Fruit fly (Drosophila melanogaster): Measurements from ENCODE around the gene ttk.
A peak's percentile ranks its signal among the peaks of the same experiment; 100 is the strongest.

ttk gene

dm6 chr3R:31745629-31746081 lies 32.0 kb downstream of the ttk start, which contains the start of gene awd:
Gene awd (minus strand): TSS chr3R:31746077.
- no peak for TF ChIP-seq CG34367 (tag; optimal IDR thresholded peaks at IDR 0.05)
- peak; percentile 5 for TF ChIP-seq CG15710 (tag; optimal IDR thresholded peaks at IDR 0.05)
- no peak for TF ChIP-seq CG9948 (tag; optimal IDR thresholded peaks at IDR 0.05)
- no peak for TF ChIP-seq CG13204 (GFP tag; optimal IDR thresholded peaks at IDR 0.05)
- no peak for TF ChIP-seq rn (GFP tag; IDR thresholded peaks at IDR 0.05)
- TF ChIP-seq EcR (GFP tag; optimal IDR thresholded peaks at IDR 0.05): peak; percentile 62
- TF ChIP-seq Ets98B (GFP tag; IDR thresholded peaks at IDR 0.05): no peak
- no peak for TF ChIP-seq gl (tag; optimal IDR thresholded peaks at IDR 0.05)
- TF ChIP-seq CG8301 (tag; optimal IDR thresholded peaks at IDR 0.05): peak; percentile 9
- TF ChIP-seq fd96Ca (GFP tag; IDR thresholded peaks at IDR 0.05): 0 out of 3 replicates have a peak, but pooled peaks have one; percentile 36
- no peak for TF ChIP-seq CG17806 (tag; optimal IDR thresholded peaks at IDR 0.05)
- no peak; the same call in 1 of the 2 replicates for TF ChIP-seq CG12605 (GFP tag; IDR thresholded peaks at IDR 0.05)
- TF ChIP-seq D1 (tag; optimal IDR thresholded peaks at IDR 0.05): no peak
- TF ChIP-seq CG14655 (GFP tag; optimal IDR thresholded peaks at IDR 0.05): no peak
- TF ChIP-seq Pif1B (GFP tag; optimal IDR thresholded peaks at IDR 0.05): peak; percentile 26
- TF ChIP-seq Snoo (tag; optimal IDR thresholded peaks at IDR 0.05): peak; percentile 33

dm6 chr3R:31747429-31748048 lies 33.9 kb downstream of the ttk start, which contains the start of the genes nero and CG1910:
Gene nero (minus strand): TSS chr3R:31747558.
Gene CG1910 (plus strand): TSS chr3R:31747643.
- TF ChIP-seq Pif1B (GFP tag; optimal IDR thresholded peaks at IDR 0.05): no peak
- TF ChIP-seq CG4496 (GFP tag; IDR thresholded peaks at IDR 0.05): no peak
- TF ChIP-seq Ets98B (GFP tag; IDR thresholded peaks at IDR 0.05): no peak
- no peak for TF ChIP-seq CG34367 (tag; optimal IDR thresholded peaks at IDR 0.05)
- TF ChIP-seq CG8301 (tag; optimal IDR thresholded peaks at IDR 0.05): no peak
- no peak for TF ChIP-seq D1 (tag; optimal IDR thresholded peaks at IDR 0.05)
- TF ChIP-seq EcR (GFP tag; optimal IDR thresholded peaks at IDR 0.05): no peak
- no peak for TF ChIP-seq CG9948 (tag; optimal IDR thresholded peaks at IDR 0.05)
- no peak for TF ChIP-seq CG32121 (GFP tag; IDR thresholded peaks at IDR 0.05)
- TF ChIP-seq Pif1A (GFP tag; optimal IDR thresholded peaks at IDR 0.05): no peak
- TF ChIP-seq CG8159 (tag; optimal IDR thresholded peaks at IDR 0.05): no peak
- TF ChIP-seq Snoo (tag; optimal IDR thresholded peaks at IDR 0.05): no peak
- no peak for TF ChIP-seq rn (GFP tag; IDR thresholded peaks at IDR 0.05)
- TF ChIP-seq gl (tag; optimal IDR thresholded peaks at IDR 0.05): no peak
- no peak for TF ChIP-seq CG17806 (tag; optimal IDR thresholded peaks at IDR 0.05)
- TF ChIP-seq CG15710 (tag; optimal IDR thresholded peaks at IDR 0.05): no peak
- TF ChIP-seq CG10348 (GFP tag; IDR thresholded peaks at IDR 0.05): no peak

dm6 chr3R:31748093-31748996 lies 34.7 kb downstream of the ttk start:
- TF ChIP-seq CG8159 (tag; optimal IDR thresholded peaks at IDR 0.05): no peak
- peak; percentile 55 for TF ChIP-seq Pif1B (GFP tag; optimal IDR thresholded peaks at IDR 0.05)
- peak; percentile 37 for TF ChIP-seq CG34367 (tag; optimal IDR thresholded peaks at IDR 0.05)
- no peak for TF ChIP-seq Snoo (tag; optimal IDR thresholded peaks at IDR 0.05)
- TF ChIP-seq CG8301 (tag; optimal IDR thresholded peaks at IDR 0.05): peak; percentile 48
- peak; percentile 38 for TF ChIP-seq Pif1A (GFP tag; optimal IDR thresholded peaks at IDR 0.05)
- no peak for TF ChIP-seq rn (GFP tag; IDR thresholded peaks at IDR 0.05)
- no peak for TF ChIP-seq CG4496 (GFP tag; IDR thresholded peaks at IDR 0.05)
- TF ChIP-seq CG12605 (GFP tag; IDR thresholded peaks at IDR 0.05): no peak
- no peak for TF ChIP-seq CG10348 (GFP tag; IDR thresholded peaks at IDR 0.05)
- TF ChIP-seq CG13204 (GFP tag; optimal IDR thresholded peaks at IDR 0.05): peak; percentile 93
- TF ChIP-seq EcR (GFP tag; optimal IDR thresholded peaks at IDR 0.05): peak; percentile 69
- TF ChIP-seq CG17806 (tag; optimal IDR thresholded peaks at IDR 0.05): peak; percentile 15
- no peak for TF ChIP-seq CG32121 (GFP tag; IDR thresholded peaks at IDR 0.05)
- no peak for TF ChIP-seq D1 (tag; optimal IDR thresholded peaks at IDR 0.05)
- TF ChIP-seq CG15710 (tag; optimal IDR thresholded peaks at IDR 0.05): peak; percentile 47
- TF ChIP-seq CG14655 (GFP tag; optimal IDR thresholded peaks at IDR 0.05): no peak
- TF ChIP-seq Ets98B (GFP tag; IDR thresholded peaks at IDR 0.05): no peak
- no peak for TF ChIP-seq fd96Ca (GFP tag; IDR thresholded peaks at IDR 0.05)
- TF ChIP-seq gl (tag; optimal IDR thresholded peaks at IDR 0.05): peak; percentile 79
- TF ChIP-seq CG9948 (tag; optimal IDR thresholded peaks at IDR 0.05): peak; percentile 4

- TF ChIP-seq CG17806 (tag; optimal IDR thresholded peaks at IDR 0.05) (no peak), CG8159 (tag; optimal IDR thresholded peaks at IDR 0.05) (no peak), rn (GFP tag; IDR thresholded peaks at IDR 0.05) (no peak), CG12605 (GFP tag; IDR thresholded peaks at IDR 0.05) (no peak), D1 (tag; optimal IDR thresholded peaks at IDR 0.05) (no peak), CG10348 (GFP tag; IDR thresholded peaks at IDR 0.05) (no peak), gl (tag; optimal IDR thresholded peaks at IDR 0.05) (no peak), CG15710 (tag; optimal IDR thresholded peaks at IDR 0.05) (no peak), Pif1B (GFP tag; optimal IDR thresholded peaks at IDR 0.05) (no peak), CG4496 (GFP tag; IDR thresholded peaks at IDR 0.05) (no peak), CG8301 (tag; optimal IDR thresholded peaks at IDR 0.05) (no peak), CG34367 (tag; optimal IDR thresholded peaks at IDR 0.05) (no peak), EcR (GFP tag; optimal IDR thresholded peaks at IDR 0.05) (no peak), CG32121 (GFP tag; IDR thresholded peaks at IDR 0.05) (no peak)
These were observed 40.9 kb downstream of the ttk start, which contains the start of gene salt for dm6 chr3R:31754605-31755004. Gene salt (minus strand): TSS chr3R:31754705.
